Fruit fly (Drosophila melanogaster): Measurements from ENCODE around the gene Muc14A.

DNA sequence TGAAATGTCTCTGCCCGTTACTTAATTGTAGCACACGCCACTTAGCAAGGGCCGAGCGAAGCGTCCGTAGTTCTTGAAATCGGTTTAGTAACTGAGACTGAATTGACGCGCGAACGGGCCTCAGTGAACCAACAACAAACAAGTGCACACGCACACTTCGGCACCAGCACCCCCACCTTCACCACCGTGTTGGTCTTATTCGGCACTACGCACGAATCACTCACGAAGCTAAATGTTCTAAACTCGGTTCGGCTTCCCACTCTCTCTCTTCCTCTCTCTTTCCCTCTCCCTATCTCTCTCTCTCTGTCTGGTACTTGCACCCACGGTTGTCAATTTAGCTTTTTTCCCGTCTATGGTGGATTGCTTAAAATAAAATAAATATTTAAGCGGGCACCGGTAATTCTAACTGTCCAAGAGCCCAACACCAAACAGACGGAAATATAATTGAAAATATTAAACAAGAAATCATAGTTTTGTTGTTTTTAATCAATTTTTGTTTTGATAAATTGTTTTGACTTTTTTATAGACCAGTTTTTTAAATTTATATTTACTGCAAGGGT is 82.6 kb downstream of the Muc14A start, which contains the start of gene Tob:
- TF ChIP-seq CG12768 (GFP tag; optimal IDR thresholded peaks at IDR 0.05), result peak; percentile 28
- TF ChIP-seq tj (GFP tag; optimal IDR thresholded peaks at IDR 0.05), result peak; percentile 48
- no peak for TF ChIP-seq CG14711 (tag; optimal IDR thresholded peaks at IDR 0.05)
- peak; percentile 52 for TF ChIP-seq kay (GFP tag; ENCODE audit: borderline replicate concordance)

Measured in whole organism, adult.